Worm (Caenorhabditis elegans) whole organism, L4/young adult: Measurements from ENCODE around the gene pam-1.

ENCODE experiments used
- W03F9.2 ChIP-seq: fragments of 150-350 bp; optimal IDR thresholded peaks from 2 replicates; lab custom pipeline; 2014; ENCODE audit warnings: missing biosample characterization, missing genetic modification characterization
- dao-5 ChIP-seq: sonication (generic microtip); optimal IDR thresholded peaks from 2 replicates; lab custom pipeline; 2016; ENCODE audit warnings: missing genotype, missing genetic modification characterization, moderate library complexity, missing compliant biosample characterization
- him-1 ChIP-seq: sonication (generic microtip); optimal IDR thresholded peaks from 2 replicates; lab custom pipeline; 2016; ENCODE audit warnings: missing genotype, missing genetic modification reagents, missing genetic modification characterization, missing compliant biosample characterization

ce11 chrIV:7552958-7553553 is 2.4 kb upstream of the pam-1 start, which contains the start of gene dif-1:
- TF ChIP-seq him-1 (tag; lab: Kevin White, UChicago), result no peak
- peak; percentile 52 for TF ChIP-seq W03F9.2
- no peak for TF ChIP-seq dao-5 (tag; lab: Kevin White, UChicago)
